Fruit fly (Drosophila melanogaster) whole organism, adult: Measurements from ENCODE around the gene Erk7.

ENCODE experiments used
- CG11617 ChIP-seq: fragments of 200-800 bp; sonication (Bioruptor generic); optimal IDR thresholded peaks from 2 replicates; lab custom pipeline; 2017; ENCODE audit warnings: mild to moderate bottlenecking, missing biosample characterization, missing genetic modification reagents, missing genetic modification characterization
- CG12768 ChIP-seq: fragments of 200-800 bp; sonication (Bioruptor generic); optimal IDR thresholded peaks from 2 replicates; lab custom pipeline; 2017; ENCODE audit warnings: missing biosample characterization, missing genetic modification characterization, mild to moderate bottlenecking, moderate library complexity, missing genetic modification reagents
- CG5204 ChIP-seq: fragments of 200-800 bp; sonication (Bioruptor generic); optimal IDR thresholded peaks from 2 replicates; lab custom pipeline; 2016; ENCODE audit warnings: missing biosample characterization, missing genetic modification characterization
- CG7101 ChIP-seq: fragments of 200-800 bp; sonication (Bioruptor generic); optimal IDR thresholded peaks from 2 replicates; lab custom pipeline; 2018; ENCODE audit warnings: missing biosample characterization, mild to moderate bottlenecking, missing genetic modification characterization, moderate library complexity
- Hr96 ChIP-seq: fragments of 200-800 bp; sonication (Bioruptor generic); optimal IDR thresholded peaks from 2 replicates; lab custom pipeline; 2016; ENCODE audit warnings: missing biosample characterization, missing genetic modification characterization
- bab1 ChIP-seq: fragments of 200-800 bp; sonication (Bioruptor generic); optimal IDR thresholded peaks from 3 replicates; lab custom pipeline; 2019; ENCODE audit warnings: missing biosample characterization, mild to moderate bottlenecking, missing genetic modification characterization, moderate library complexity
- cic ChIP-seq: fragments of 200-800 bp; sonication (Bioruptor generic); optimal IDR thresholded peaks from 2 replicates; lab custom pipeline; 2017; ENCODE audit warnings: missing biosample characterization, mild to moderate bottlenecking, missing genetic modification characterization, moderate library complexity
- cnc ChIP-seq, 2 experiments: fragments of >200 bp; optimal IDR thresholded peaks; 2 replicates each; lab custom pipeline; 2017
- kay ChIP-seq: fragments of 200-800 bp; sonication (Bioruptor generic); peaks from one replicate; lab custom pipeline; 2016; ENCODE audit warnings: missing biosample characterization, missing genetic modification characterization, borderline replicate concordance
- ovo ChIP-seq: fragments of 200-800 bp; sonication (Bioruptor generic); optimal IDR thresholded peaks from 2 replicates; lab custom pipeline; 2016; ENCODE audit warnings: missing biosample characterization, missing genetic modification characterization
- tj ChIP-seq: fragments of 200-800 bp; sonication (Bioruptor generic); optimal IDR thresholded peaks from 3 replicates; lab custom pipeline; 2017; ENCODE audit warnings: missing biosample characterization, mild to moderate bottlenecking, missing genetic modification characterization, moderate library complexity
- toe ChIP-seq: fragments of 200-800 bp; sonication (Bioruptor generic); optimal IDR thresholded peaks from 2 replicates; lab custom pipeline; 2016; ENCODE audit warnings: missing biosample characterization, missing genetic modification characterization

DNA sequence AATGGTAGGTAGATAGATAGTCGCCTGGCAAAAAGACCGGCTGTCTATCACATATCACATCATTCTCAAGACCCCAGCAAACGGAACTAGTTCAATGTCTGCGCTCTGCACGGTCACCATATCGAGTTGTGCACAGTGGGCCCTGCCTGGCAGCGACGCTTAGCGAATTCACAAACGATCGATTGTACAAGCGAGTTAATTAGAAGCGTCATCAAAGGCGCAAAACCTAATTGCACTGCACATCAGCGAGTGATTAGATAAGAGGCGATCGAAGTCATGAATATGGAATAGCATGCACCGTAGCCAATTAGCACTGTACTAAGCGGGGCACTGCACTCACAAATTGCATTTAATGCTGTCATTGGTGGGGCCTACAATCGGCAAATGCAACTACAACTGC is 47.1 kb downstream of the Erk7 start:
- TF ChIP-seq tj (no peak), cnc (optimal IDR thresholded peaks at IDR 0.05; lab: Kevin White, UChicago) (no peak), toe (GFP tag; lab: Kevin White, UChicago) (no peak), ovo (GFP tag; lab: Kevin White, UChicago) (no peak), bab1 (GFP tag; lab: Kevin White, UChicago) (peak; percentile 26), CG5204 (GFP tag; lab: Kevin White, UChicago) (no peak), kay (GFP tag; lab: Kevin White, UChicago) (no peak), CG7101 (no peak), cic (GFP tag; lab: Kevin White, UChicago) (no peak), CG12768 (GFP tag; lab: Kevin White, UChicago) (no peak), Hr96 (GFP tag; lab: Kevin White, UChicago) (no peak), CG11617 (GFP tag; lab: Kevin White, UChicago) (no peak)
